Fruit fly (Drosophila melanogaster): Measurements from ENCODE around the gene CG34159.

DNA sequence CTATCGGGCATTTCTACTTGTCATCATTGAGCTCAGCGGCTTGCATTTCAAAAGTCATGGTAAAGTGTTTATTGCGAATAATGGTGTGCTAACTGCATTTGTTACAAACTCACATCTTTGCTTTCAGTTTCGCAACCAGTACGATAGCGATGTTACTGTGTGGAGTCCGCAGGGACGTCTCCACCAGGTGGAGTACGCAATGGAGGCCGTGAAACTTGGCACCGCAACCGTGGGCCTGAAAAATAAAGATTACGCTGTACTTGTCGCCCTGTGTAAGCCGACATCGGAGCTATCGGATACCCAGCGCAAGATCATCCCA is 17.2 kb upstream of the CG34159 start:
- TF ChIP-seq CG8478 (optimal IDR thresholded peaks at IDR 0.05): no peak
- TF ChIP-seq Dll (optimal IDR thresholded peaks at IDR 0.05): no peak
- no peak for TF ChIP-seq pan (optimal IDR thresholded peaks at IDR 0.05)
- no peak for TF ChIP-seq psq (optimal IDR thresholded peaks at IDR 0.05)
- no peak for TF ChIP-seq usp (GFP tag; optimal IDR thresholded peaks at IDR 0.05)
- no peak for TF ChIP-seq EcR (GFP tag; optimal IDR thresholded peaks at IDR 0.05)
